Worm (Caenorhabditis elegans) whole organism, mixed stage, embryonic: ENCODE results near the gene T09A5.5.

Experiments
- M03D4.4 ChIP-seq: sonication (generic microtip); optimal IDR thresholded peaks from 2 replicates; lab custom pipeline; 2017; ENCODE audit warnings: mild to moderate bottlenecking, missing genetic modification characterization, missing compliant biosample characterization
- bed-3 ChIP-seq: fragments of 200-800 bp; sonication (Bioruptor generic); optimal IDR thresholded peaks from 3 replicates; lab custom pipeline; 2018; ENCODE audit warnings: mild to moderate bottlenecking, missing genetic modification characterization, moderate library complexity, missing compliant biosample characterization
- blmp-1 ChIP-seq: fragments of 150-350 bp; optimal IDR thresholded peaks from 2 replicates; lab custom pipeline; 2014; ENCODE audit warnings: missing biosample characterization, missing genetic modification characterization
- ceh-39 ChIP-seq: fragments of 150-350 bp; optimal IDR thresholded peaks from 2 replicates; lab custom pipeline; 2014; ENCODE audit warnings: missing biosample characterization, missing genetic modification characterization
- ceh-43 ChIP-seq: fragments of 200-800 bp; sonication (Bioruptor generic); optimal IDR thresholded peaks from 2 replicates; lab custom pipeline; 2018; ENCODE audit warnings: mild to moderate bottlenecking, missing genetic modification characterization, moderate library complexity, missing compliant biosample characterization
- ceh-83 ChIP-seq: fragments of 200-800 bp; sonication (Bioruptor generic); optimal IDR thresholded peaks from 2 replicates; lab custom pipeline; 2018; ENCODE audit warnings: mild to moderate bottlenecking, missing genetic modification characterization, missing compliant biosample characterization
- ces-1 ChIP-seq: fragments of 150-350 bp; optimal IDR thresholded peaks from 2 replicates; lab custom pipeline; 2014; ENCODE audit warnings: missing biosample characterization, missing genetic modification reagents, missing genetic modification characterization
- cnd-1 ChIP-seq: fragments of 200-800 bp; sonication (Bioruptor generic); optimal IDR thresholded peaks from 2 replicates; lab custom pipeline; 2018; ENCODE audit warnings: mild to moderate bottlenecking, missing genetic modification characterization, missing compliant biosample characterization
- elt-3 ChIP-seq: fragments of 150-350 bp; optimal IDR thresholded peaks from 2 replicates; lab custom pipeline; 2014; ENCODE audit warnings: missing biosample characterization, missing genetic modification characterization
- flh-1 ChIP-seq: fragments of 200-800 bp; sonication (Bioruptor generic); optimal IDR thresholded peaks from 2 replicates; lab custom pipeline; 2018; ENCODE audit warnings: mild to moderate bottlenecking, missing genetic modification characterization, moderate library complexity, missing compliant biosample characterization
- hlh-1 ChIP-seq: fragments of 150-350 bp; optimal IDR thresholded peaks from 2 replicates; lab custom pipeline; 2014; ENCODE audit warnings: missing biosample characterization, missing genetic modification reagents, missing genetic modification characterization
- lin-13 ChIP-seq: fragments of 150-350 bp; optimal IDR thresholded peaks from 2 replicates; lab custom pipeline; 2014; ENCODE audit warnings: missing biosample characterization, missing genetic modification characterization
- lin-32 ChIP-seq: fragments of 200-800 bp; sonication (Bioruptor generic); optimal IDR thresholded peaks from 2 replicates; lab custom pipeline; 2018; ENCODE audit warnings: mild to moderate bottlenecking, missing genetic modification characterization, missing compliant biosample characterization
- lsy-2 ChIP-seq: fragments of 150-350 bp; optimal IDR thresholded peaks from 2 replicates; lab custom pipeline; 2014; ENCODE audit warnings: missing biosample characterization, missing genetic modification characterization
- mab-5 ChIP-seq: fragments of 150-350 bp; optimal IDR thresholded peaks from 2 replicates; lab custom pipeline; 2014; ENCODE audit warnings: missing biosample characterization, missing genetic modification characterization
- mep-1 ChIP-seq: fragments of 150-350 bp; optimal IDR thresholded peaks from 2 replicates; lab custom pipeline; 2017; ENCODE audit warnings: missing biosample characterization, missing genetic modification reagents, missing genetic modification characterization, inconsistent platforms
- nhr-12 ChIP-seq: fragments of 150-350 bp; optimal IDR thresholded peaks from 2 replicates; lab custom pipeline; 2014; ENCODE audit warnings: missing biosample characterization, missing genetic modification characterization
- nhr-237 ChIP-seq: fragments of 150-350 bp; optimal IDR thresholded peaks from 2 replicates; lab custom pipeline; 2014; ENCODE audit warnings: missing biosample characterization, missing genetic modification characterization
- nhr-28 ChIP-seq: fragments of 150-350 bp; optimal IDR thresholded peaks from 2 replicates; lab custom pipeline; 2014; ENCODE audit warnings: missing biosample characterization, missing genetic modification characterization
- nhr-76 ChIP-seq: sonication (generic microtip); optimal IDR thresholded peaks from 2 replicates; lab custom pipeline; 2017; ENCODE audit warnings: missing biosample characterization, missing genetic modification characterization
- sem-2 ChIP-seq: fragments of 200-800 bp; sonication (Bioruptor generic); optimal IDR thresholded peaks from 2 replicates; lab custom pipeline; 2018; ENCODE audit warnings: mild to moderate bottlenecking, missing genetic modification characterization, missing compliant biosample characterization
- snpc-4 ChIP-seq: fragments of 150-350 bp; optimal IDR thresholded peaks from 2 replicates; lab custom pipeline; 2014; ENCODE audit warnings: missing biosample characterization, missing genetic modification characterization
- sptf-1 ChIP-seq: sonication (generic microtip); optimal IDR thresholded peaks from 2 replicates; lab custom pipeline; 2017; ENCODE audit warnings: mild to moderate bottlenecking, missing genetic modification characterization, moderate library complexity, missing compliant biosample characterization
- tbx-8 ChIP-seq: fragments of 200-800 bp; sonication (Bioruptor generic); optimal IDR thresholded peaks from 2 replicates; lab custom pipeline; 2018; ENCODE audit warnings: mild to moderate bottlenecking, missing genetic modification characterization, moderate library complexity, missing compliant biosample characterization
- unc-120 ChIP-seq: sonication (generic microtip); optimal IDR thresholded peaks from 2 replicates; lab custom pipeline; 2017; ENCODE audit warnings: missing genetic modification characterization, missing compliant biosample characterization; ENCODE audit not compliant: poor library complexity, severe bottlenecking
- unc-62 ChIP-seq: fragments of 150-350 bp; optimal IDR thresholded peaks from 2 replicates; lab custom pipeline; 2014; ENCODE audit warnings: missing biosample characterization, missing genetic modification reagents, missing genetic modification characterization
- zip-8 ChIP-seq: fragments of 150-350 bp; optimal IDR thresholded peaks from 2 replicates; lab custom pipeline; 2014; ENCODE audit warnings: missing biosample characterization, missing genetic modification characterization
- ztf-11 ChIP-seq: fragments of 150-350 bp; optimal IDR thresholded peaks from 2 replicates; lab custom pipeline; 2014; ENCODE audit warnings: missing biosample characterization, missing genetic modification characterization

Gene T09A5.5

ce11 chrII:7888759-7889158 lies 35.2 kb upstream of the T09A5.5 start:
- TF ChIP-seq unc-62 (GFP tag; lab: Kevin White, UChicago): no peak
- TF ChIP-seq blmp-1 (tag; lab: Kevin White, UChicago): no peak
- TF ChIP-seq bed-3 (GFP tag; lab: Kevin White, UChicago): no peak
- no peak for TF ChIP-seq unc-120 (tag; lab: Kevin White, UChicago)
- no peak for TF ChIP-seq tbx-8
- TF ChIP-seq nhr-237 (tag; lab: Kevin White, UChicago): no peak
- TF ChIP-seq mep-1 (tag; lab: Kevin White, UChicago): no peak
- TF ChIP-seq mab-5 (tag; lab: Kevin White, UChicago): no peak
- TF ChIP-seq lin-13 (tag; lab: Kevin White, UChicago): no peak
- no peak for TF ChIP-seq ceh-43 (GFP tag; lab: Kevin White, UChicago)
- TF ChIP-seq flh-1 (GFP tag; lab: Kevin White, UChicago): no peak

DNA sequence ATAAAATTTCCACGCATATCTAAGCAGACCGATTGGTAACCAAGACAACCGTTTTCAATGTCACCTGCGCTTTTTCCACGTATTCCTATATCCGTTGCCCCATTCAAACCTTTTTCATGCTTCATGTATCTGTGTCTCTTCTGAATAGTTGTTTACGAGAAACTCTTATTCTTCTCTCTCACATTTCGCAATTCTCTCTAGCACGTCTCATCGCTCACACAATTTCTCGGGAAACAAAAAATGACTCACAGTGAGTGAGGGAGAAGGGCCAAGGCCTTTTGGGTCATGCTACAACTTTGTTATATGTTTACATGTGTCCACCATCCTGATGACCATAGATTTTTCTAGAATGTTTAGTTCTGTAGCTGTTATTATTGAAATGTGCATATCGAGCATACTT lies 33.7 kb upstream of the T09A5.5 start:
- TF ChIP-seq ces-1 (GFP tag; lab: Kevin White, UChicago) (no peak), ceh-39 (tag; lab: Kevin White, UChicago) (no peak), ztf-11 (no peak), nhr-12 (tag; lab: Kevin White, UChicago) (no peak), lin-13 (tag; lab: Kevin White, UChicago) (no peak), hlh-1 (tag; lab: Kevin White, UChicago) (no peak), sptf-1 (tag; lab: Kevin White, UChicago) (no peak), lin-32 (GFP tag; lab: Kevin White, UChicago) (no peak), elt-3 (tag; lab: Kevin White, UChicago) (no peak), sem-2 (GFP tag; lab: Kevin White, UChicago) (no peak), unc-120 (tag; lab: Kevin White, UChicago) (no peak), zip-8 (tag; lab: Kevin White, UChicago) (no peak), unc-62 (GFP tag; lab: Kevin White, UChicago) (no peak), nhr-28 (no peak), M03D4.4 (tag; lab: Kevin White, UChicago) (no peak), flh-1 (GFP tag; lab: Kevin White, UChicago) (no peak), nhr-237 (tag; lab: Kevin White, UChicago) (no peak), snpc-4 (tag; lab: Kevin White, UChicago) (no peak), lsy-2 (tag; lab: Kevin White, UChicago) (no peak)

- TF ChIP-seq sem-2 (GFP tag; lab: Kevin White, UChicago): no peak
- no peak for TF ChIP-seq ceh-83 (GFP tag; lab: Kevin White, UChicago)
- peak; percentile 65 for TF ChIP-seq ces-1 (GFP tag; lab: Kevin White, UChicago)
- no peak for TF ChIP-seq hlh-1 (tag; lab: Kevin White, UChicago)
- TF ChIP-seq nhr-76: no peak
- TF ChIP-seq bed-3 (GFP tag; lab: Kevin White, UChicago): no peak
- no peak for TF ChIP-seq sptf-1 (tag; lab: Kevin White, UChicago)
Measured at ce11 chrII:7884898-7885297, 31.3 kb upstream of the T09A5.5 start.

- peak; percentile 32 for TF ChIP-seq lsy-2 (tag; lab: Kevin White, UChicago)
- TF ChIP-seq ceh-39 (tag; lab: Kevin White, UChicago): no peak
- TF ChIP-seq sptf-1 (tag; lab: Kevin White, UChicago): no peak
- TF ChIP-seq, all 35 proteins: peak for 1
Measured at ce11 chrII:7880373-7880862, 26.8 kb upstream of the T09A5.5 start, which contains the start of gene perm-1. Gene perm-1, plus strand, starts transcription at chrII:7880812.

ce11 chrII:7879266-7879718 lies 25.7 kb upstream of the T09A5.5 start, which contains the start of the genes vha-4 and T01H3.5:
Gene vha-4, minus strand, starts transcription at chrII:7879316.
Gene T01H3.5, plus strand, starts transcription at chrII:7879616.
- TF ChIP-seq nhr-12 (tag; lab: Kevin White, UChicago) (no peak), bed-3 (GFP tag; lab: Kevin White, UChicago) (no peak)

- TF ChIP-seq cnd-1: no peak
- TF ChIP-seq lin-13 (tag; lab: Kevin White, UChicago): no peak
- no peak for TF ChIP-seq lsy-2 (tag; lab: Kevin White, UChicago)
- no peak for TF ChIP-seq ces-1 (GFP tag; lab: Kevin White, UChicago)
- no peak for TF ChIP-seq nhr-76
- TF ChIP-seq hlh-1 (tag; lab: Kevin White, UChicago): no peak
- TF ChIP-seq nhr-12 (tag; lab: Kevin White, UChicago): no peak
- TF ChIP-seq ceh-43 (GFP tag; lab: Kevin White, UChicago): no peak
- no peak for TF ChIP-seq nhr-237 (tag; lab: Kevin White, UChicago)
- TF ChIP-seq unc-120 (tag; lab: Kevin White, UChicago): no peak
- TF ChIP-seq unc-62 (GFP tag; lab: Kevin White, UChicago): no peak
Measured at ce11 chrII:7877744-7878468, 24.3 kb upstream of the T09A5.5 start, which contains the start of gene T01H3.2. Gene T01H3.2, minus strand, starts transcription at chrII:7877994.
